Worm (Caenorhabditis elegans): Measurements from ENCODE around the gene F13B12.3.

Gene F13B12.3

DNA sequence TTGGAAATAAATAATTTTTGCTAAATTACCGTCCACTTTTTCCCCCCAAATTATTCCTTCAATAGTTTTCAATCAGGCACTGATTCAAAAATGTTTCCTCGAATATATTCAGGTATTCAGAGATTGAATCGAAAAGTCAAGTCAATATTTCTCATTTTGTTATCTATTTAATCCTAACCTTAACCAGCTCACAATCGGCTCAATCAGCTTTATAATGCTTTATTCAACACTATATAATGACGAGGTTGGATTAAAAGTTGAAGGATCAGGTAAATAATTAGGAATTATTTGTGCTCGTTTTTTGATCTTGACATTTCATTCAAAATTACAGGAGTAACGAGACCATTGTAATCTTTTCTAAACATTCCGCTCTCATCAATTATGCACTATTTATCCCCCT lies 8.4 kb upstream of the F13B12.3 start:
- TF ChIP-seq fkh-10 (GFP tag; optimal IDR thresholded peaks at IDR 0.05) (no peak), aly-2 (tag; optimal IDR thresholded peaks at IDR 0.05) (no peak), elt-2 (tag; optimal IDR thresholded peaks at IDR 0.05) (no peak), ceh-16 (tag; optimal IDR thresholded peaks at IDR 0.05) (no peak), jun-1 (tag; optimal IDR thresholded peaks at IDR 0.05) (no peak), sea-2 (GFP tag; optimal IDR thresholded peaks at IDR 0.05) (no peak), pqm-1 (tag; optimal IDR thresholded peaks at IDR 0.05) (no peak), hmg-11 (tag; optimal IDR thresholded peaks at IDR 0.05) (no peak), ztf-4 (tag; optimal IDR thresholded peaks at IDR 0.05) (no peak), nhr-43 (tag; optimal IDR thresholded peaks at IDR 0.05; ENCODE audit: poor library complexity, severe bottlenecking) (no peak), nhr-76 (tag; optimal IDR thresholded peaks at IDR 0.05) (no peak), lin-39 (tag; optimal IDR thresholded peaks at IDR 0.05) (no peak), nfya-1 (tag; optimal IDR thresholded peaks at IDR 0.05; ENCODE audit: insufficient read depth) (no peak), R02D3.7 (tag; optimal IDR thresholded peaks at IDR 0.05) (no peak), egl-27 (tag; optimal IDR thresholded peaks at IDR 0.05) (no peak), ceh-9 (tag; optimal IDR thresholded peaks at IDR 0.05) (no peak), fkh-2 (tag; optimal IDR thresholded peaks at IDR 0.05) (no peak), nhr-12 (tag; optimal IDR thresholded peaks at IDR 0.05) (no peak), ceh-28 (tag; optimal IDR thresholded peaks at IDR 0.05) (no peak)

DNA sequence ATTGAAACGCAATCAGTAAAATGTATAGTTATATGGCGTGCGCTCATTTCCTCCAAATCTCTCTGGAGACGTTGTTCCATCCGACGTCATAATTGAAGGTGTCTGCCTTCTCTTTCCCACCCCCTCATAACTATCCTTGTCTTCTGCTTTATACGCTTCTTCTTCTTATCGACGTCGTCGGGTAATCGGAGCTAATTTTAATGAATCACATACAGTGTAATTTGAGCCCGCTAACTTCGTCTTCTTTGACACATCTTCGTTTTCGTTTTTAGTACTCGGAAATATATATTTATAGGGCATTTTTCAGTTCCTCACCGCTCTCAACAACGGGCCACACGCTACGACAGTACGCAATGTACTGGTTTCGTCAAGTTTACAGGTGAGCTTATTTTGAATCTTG lies 2.5 kb upstream of the F13B12.3 start, which contains the start of gene ins-1:
ins-1 (plus strand) TSS at position 301 of the 400 bp plus-strand sequence.
- TF ChIP-seq fkh-10 (GFP tag; optimal IDR thresholded peaks at IDR 0.05) (no peak), eor-1 (tag; optimal IDR thresholded peaks at IDR 0.05) (no peak), fos-1 (tag; optimal IDR thresholded peaks at IDR 0.05) (no peak), elt-3 (tag; optimal IDR thresholded peaks at IDR 0.05) (no peak), jun-1 (tag; optimal IDR thresholded peaks at IDR 0.05) (no peak), lin-15B (tag; optimal IDR thresholded peaks at IDR 0.05) (no peak), nhr-76 (tag; optimal IDR thresholded peaks at IDR 0.05) (no peak), ceh-82 (tag; optimal IDR thresholded peaks at IDR 0.05) (no peak), nhr-237 (tag; optimal IDR thresholded peaks at IDR 0.05) (no peak), aly-2 (tag; optimal IDR thresholded peaks at IDR 0.05) (no peak), ztf-11 (tag; optimal IDR thresholded peaks at IDR 0.05) (no peak), ceh-9 (tag; optimal IDR thresholded peaks at IDR 0.05) (no peak), nhr-23 (tag; optimal IDR thresholded peaks at IDR 0.05) (no peak), daf-12 (tag; optimal IDR thresholded peaks at IDR 0.05) (no peak), mml-1 (tag; optimal IDR thresholded peaks at IDR 0.05) (no peak), ceh-28 (tag; optimal IDR thresholded peaks at IDR 0.05) (no peak)

- TF ChIP-seq daf-12 (tag; optimal IDR thresholded peaks at IDR 0.05) (no peak), ceh-82 (tag; optimal IDR thresholded peaks at IDR 0.05) (no peak), pha-4 (tag; optimal IDR thresholded peaks at IDR 0.05) (no peak), mml-1 (tag; optimal IDR thresholded peaks at IDR 0.05) (no peak), nhr-76 (tag; optimal IDR thresholded peaks at IDR 0.05) (no peak), elt-3 (tag; optimal IDR thresholded peaks at IDR 0.05) (no peak), eor-1 (tag; optimal IDR thresholded peaks at IDR 0.05) (no peak), ZK546.5 (tag; optimal IDR thresholded peaks at IDR 0.05) (no peak), nhr-23 (tag; optimal IDR thresholded peaks at IDR 0.05) (no peak), nhr-12 (tag; optimal IDR thresholded peaks at IDR 0.05) (no peak), nfya-1 (tag; optimal IDR thresholded peaks at IDR 0.05; ENCODE audit: insufficient read depth) (no peak), hmg-11 (tag; optimal IDR thresholded peaks at IDR 0.05) (no peak), sea-2 (GFP tag; optimal IDR thresholded peaks at IDR 0.05) (no peak), lin-15B (tag; optimal IDR thresholded peaks at IDR 0.05) (no peak), egl-27 (tag; optimal IDR thresholded peaks at IDR 0.05) (no peak), ztf-11 (tag; optimal IDR thresholded peaks at IDR 0.05) (no peak), skn-1 (tag; optimal IDR thresholded peaks at IDR 0.05) (no peak), nhr-237 (tag; optimal IDR thresholded peaks at IDR 0.05) (no peak)
Measured at ce11 chrIV:10437114-10437513, 1.8 kb upstream of the F13B12.3 start.

DNA sequence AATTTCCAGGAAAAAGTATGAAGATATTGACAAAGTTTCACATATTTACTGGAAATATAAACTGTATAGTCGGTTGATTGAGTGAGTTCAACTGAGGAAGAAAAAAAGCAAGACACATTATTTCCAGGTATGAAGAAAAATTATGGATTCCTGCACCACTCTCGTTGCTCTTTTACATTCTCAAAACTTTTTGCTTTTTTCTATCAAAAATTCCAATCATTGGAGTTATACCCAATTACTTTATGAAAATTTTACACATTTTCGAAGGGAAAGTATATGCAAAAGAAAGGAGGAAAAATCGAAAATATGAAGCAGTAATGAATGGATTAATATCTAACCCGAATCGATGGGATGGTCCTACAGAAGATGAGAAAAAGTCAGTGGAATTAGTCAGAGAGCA lies 4.0 kb downstream of the F13B12.3 start:
- no peak for TF ChIP-seq nhr-11 (tag; optimal IDR thresholded peaks at IDR 0.05)
- no peak for TF ChIP-seq lsy-12 (tag; optimal IDR thresholded peaks at IDR 0.05)
- no peak for TF ChIP-seq nhr-77 (tag; optimal IDR thresholded peaks at IDR 0.05)
- no peak for TF ChIP-seq nhr-12 (tag; optimal IDR thresholded peaks at IDR 0.05)
- TF ChIP-seq tbx-2 (tag; optimal IDR thresholded peaks at IDR 0.05), result no peak
- TF ChIP-seq unc-62 (GFP tag; optimal IDR thresholded peaks at IDR 0.05), result no peak
- no peak for TF ChIP-seq snpc-4 (tag; optimal IDR thresholded peaks at IDR 0.05)
- no peak for TF ChIP-seq ama-1 (optimal IDR thresholded peaks at IDR 0.05)
- TF ChIP-seq fkh-2 (tag; optimal IDR thresholded peaks at IDR 0.05), result no peak
- TF ChIP-seq hmg-11 (tag; optimal IDR thresholded peaks at IDR 0.05), result no peak
- TF ChIP-seq ceh-9 (tag; optimal IDR thresholded peaks at IDR 0.05), result no peak
- TF ChIP-seq ceh-82 (tag; optimal IDR thresholded peaks at IDR 0.05), result no peak
- TF ChIP-seq elt-2 (tag; optimal IDR thresholded peaks at IDR 0.05), result no peak
- no peak for TF ChIP-seq lin-15B (tag; optimal IDR thresholded peaks at IDR 0.05)
- no peak for TF ChIP-seq eor-1 (tag; optimal IDR thresholded peaks at IDR 0.05)
- no peak for TF ChIP-seq fkh-10 (GFP tag; optimal IDR thresholded peaks at IDR 0.05)
- no peak for TF ChIP-seq nhr-23 (tag; optimal IDR thresholded peaks at IDR 0.05)
- TF ChIP-seq nhr-43 (tag; optimal IDR thresholded peaks at IDR 0.05; ENCODE audit: poor library complexity, severe bottlenecking), result no peak
- TF ChIP-seq unc-39 (tag; optimal IDR thresholded peaks at IDR 0.05), result no peak
- TF ChIP-seq pha-4 (tag; optimal IDR thresholded peaks at IDR 0.05), result no peak

All from whole organism, L3 larva.